Fruit fly (Drosophila melanogaster) whole organism, prepupa: ENCODE data around the gene Osi8.

Experiments used
- CG11902 ChIP-seq: fragments of 200-800 bp; sonication (Bioruptor generic); optimal IDR thresholded peaks from 3 replicates; lab custom pipeline; 2016; ENCODE audit warnings: missing biosample characterization, missing genetic modification characterization
- CG15336 ChIP-seq: fragments of 200-800 bp; sonication (Bioruptor generic); IDR thresholded peaks from 2 replicates; pipeline ENCODE4 v1.3.6; 2022; ENCODE audit warnings: missing biosample characterization, missing genetic modification characterization
- CG1621 ChIP-seq: fragments of 200-800 bp; sonication (Bioruptor generic); optimal IDR thresholded peaks from 3 replicates; lab custom pipeline; 2018; ENCODE audit warnings: missing biosample characterization, mild to moderate bottlenecking, missing genetic modification characterization
- CG16779 ChIP-seq: fragments of 200-800 bp; sonication (Bioruptor generic); optimal IDR thresholded peaks from 3 replicates; lab custom pipeline; 2017; ENCODE audit warnings: missing biosample characterization, mild to moderate bottlenecking, missing genetic modification characterization
- CG32006 ChIP-seq: fragments of 200-800 bp; sonication (Bioruptor generic); optimal IDR thresholded peaks from 3 replicates; lab custom pipeline; 2017; ENCODE audit warnings: missing biosample characterization, mild to moderate bottlenecking, missing genetic modification characterization
- CG34406 ChIP-seq: fragments of 200-800 bp; sonication (Bioruptor generic); optimal IDR thresholded peaks from 3 replicates; lab custom pipeline; 2016; ENCODE audit warnings: missing biosample characterization, missing genetic modification characterization
- CG4318 ChIP-seq: fragments of 200-800 bp; sonication (Bioruptor generic); optimal IDR thresholded peaks from 3 replicates; lab custom pipeline; 2017; ENCODE audit warnings: missing biosample characterization, mild to moderate bottlenecking, missing genetic modification characterization
- CG6276 ChIP-seq: fragments of 200-800 bp; sonication (Bioruptor generic); optimal IDR thresholded peaks from 2 replicates; lab custom pipeline; 2017; ENCODE audit warnings: missing biosample characterization, mild to moderate bottlenecking, missing genetic modification characterization
- CG6854 ChIP-seq: fragments of 200-800 bp; sonication (Bioruptor generic); optimal IDR thresholded peaks from 2 replicates; lab custom pipeline; 2017; ENCODE audit warnings: missing biosample characterization, mild to moderate bottlenecking, missing genetic modification characterization
- CG7368 ChIP-seq: fragments of 200-800 bp; sonication (Bioruptor generic); optimal IDR thresholded peaks from 3 replicates; lab custom pipeline; 2016; ENCODE audit warnings: missing biosample characterization, missing genetic modification characterization
- CG8632 ChIP-seq: fragments of 200-800 bp; sonication (Bioruptor generic); optimal IDR thresholded peaks from 3 replicates; lab custom pipeline; 2016; ENCODE audit warnings: missing biosample characterization, missing genetic modification characterization
- CG9139 ChIP-seq: fragments of 200-800 bp; sonication (Bioruptor generic); optimal IDR thresholded peaks from 3 replicates; lab custom pipeline; 2017; ENCODE audit warnings: missing biosample characterization, mild to moderate bottlenecking, missing genetic modification characterization
- Eip75B ChIP-seq: fragments of 200-800 bp; sonication (Bioruptor generic); optimal IDR thresholded peaks from 3 replicates; lab custom pipeline; 2016; ENCODE audit warnings: missing biosample characterization, missing genetic modification characterization
- Eip78C ChIP-seq: fragments of 200-800 bp; sonication (Bioruptor generic); peaks from one replicate; lab custom pipeline; 2016; ENCODE audit warnings: missing biosample characterization, missing genetic modification characterization
- Eip93F ChIP-seq: fragments of 200-800 bp; sonication (Bioruptor generic); optimal IDR thresholded peaks from 2 replicates; lab custom pipeline; 2016; ENCODE audit warnings: missing biosample characterization, mild to moderate bottlenecking, missing genetic modification characterization
- Ets21C ChIP-seq: fragments of 200-800 bp; sonication (Bioruptor generic); optimal IDR thresholded peaks from 3 replicates; lab custom pipeline; 2016; ENCODE audit warnings: missing biosample characterization, missing genetic modification characterization
- Ets96B ChIP-seq: fragments of 200-800 bp; optimal IDR thresholded peaks from 2 replicates; lab custom pipeline; 2019; ENCODE audit warnings: missing biosample characterization, mild to moderate bottlenecking, missing genetic modification characterization, moderate library complexity
- Hr38 ChIP-seq: sonication (Bioruptor generic); optimal IDR thresholded peaks from 2 replicates; lab custom pipeline; 2016; ENCODE audit warnings: missing biosample characterization, missing genetic modification characterization
- Hr39 ChIP-seq: fragments of 200-800 bp; sonication (Bioruptor generic); optimal IDR thresholded peaks from 2 replicates; lab custom pipeline; 2016; ENCODE audit warnings: missing biosample characterization, missing genetic modification characterization
- Hr4 ChIP-seq: fragments of 200-800 bp; sonication (Bioruptor generic); optimal IDR thresholded peaks from 3 replicates; lab custom pipeline; 2016; ENCODE audit warnings: missing biosample characterization, missing genetic modification characterization
- Met ChIP-seq: fragments of 200-800 bp; sonication (Bioruptor generic); optimal IDR thresholded peaks from 3 replicates; lab custom pipeline; 2016; ENCODE audit warnings: missing biosample characterization, missing genetic modification characterization
- OdsH ChIP-seq: fragments of 200-800 bp; sonication (Bioruptor generic); optimal IDR thresholded peaks from 3 replicates; lab custom pipeline; 2016; ENCODE audit warnings: missing biosample characterization, missing genetic modification characterization
- Sox102F ChIP-seq: fragments of 200-800 bp; sonication (Bioruptor generic); optimal IDR thresholded peaks from 2 replicates; lab custom pipeline; 2016; ENCODE audit warnings: missing biosample characterization, mild to moderate bottlenecking, missing genetic modification characterization
- Sox14 ChIP-seq: fragments of 200-800 bp; sonication (Bioruptor generic); optimal IDR thresholded peaks from 3 replicates; lab custom pipeline; 2016; ENCODE audit warnings: missing biosample characterization, missing genetic modification characterization
- acj6 ChIP-seq: fragments of 200-800 bp; sonication (Bioruptor generic); optimal IDR thresholded peaks from 3 replicates; lab custom pipeline; 2016; ENCODE audit warnings: missing biosample characterization, missing genetic modification characterization
- eg ChIP-seq: fragments of 200-800 bp; sonication (Bioruptor generic); IDR thresholded peaks from 3 replicates; pipeline ENCODE4 v1.3.6; 2022; ENCODE audit warnings: missing biosample characterization, missing genetic modification characterization
- fd59A ChIP-seq: fragments of 200-800 bp; sonication (Bioruptor generic); optimal IDR thresholded peaks from 2 replicates; lab custom pipeline; 2017; ENCODE audit warnings: missing biosample characterization, mild to moderate bottlenecking, missing genetic modification characterization, missing genetic modification reagents
- fd85E ChIP-seq: fragments of 200-800 bp; sonication (Bioruptor generic); optimal IDR thresholded peaks from 3 replicates; lab custom pipeline; 2016; ENCODE audit warnings: missing biosample characterization, missing genetic modification characterization
- lz ChIP-seq: fragments of 200-800 bp; sonication (Bioruptor generic); optimal IDR thresholded peaks from 3 replicates; lab custom pipeline; 2016; ENCODE audit warnings: missing biosample characterization, missing genetic modification characterization
- salr ChIP-seq, 2 experiments: fragments of 200-800 bp; sonication (Bioruptor generic); optimal IDR thresholded peaks; 3 replicates each; lab custom pipeline; 2016 to 2018; ENCODE audit warnings: missing biosample characterization in 2 of 2, missing genetic modification characterization in 2 of 2, mild to moderate bottlenecking in 1 of 2
- ss ChIP-seq, 2 experiments: fragments of 200-800 bp; sonication (Bioruptor generic); optimal IDR thresholded peaks; 2 replicates in 1 of 2; 3 replicates in 1 of 2; lab custom pipeline; 2017 to 2018; ENCODE audit warnings: mild to moderate bottlenecking in 2 of 2, missing biosample characterization in 2 of 2, missing genetic modification characterization in 2 of 2, moderate library complexity in 1 of 2
- svp ChIP-seq: fragments of 200-800 bp; sonication (Bioruptor generic); peaks from one replicate; lab custom pipeline; 2016; ENCODE audit warnings: missing biosample characterization, missing genetic modification characterization

Gene Osi8

dm6 chr3R:6259837-6260236 is 4.9 kb downstream of the Osi8 start, which contains the start of gene Osi9:
Gene Osi9 (plus strand): TSS chr3R:6260211.
- TF ChIP-seq CG7368 (GFP tag; lab: Kevin White, UChicago) (no peak), CG15336 (GFP tag; lab: Robert Waterston, UW) (0 out of 2 replicates have a peak, but pooled peaks have one; percentile 9), Eip78C (GFP tag; lab: Kevin White, UChicago) (peak; percentile 7)

dm6 chr3R:6263658-6264057 is 8.7 kb downstream of the Osi8 start, which contains the start of gene Osi10a:
Gene Osi10a (plus strand): TSS chr3R:6263958.
- TF ChIP-seq lz (GFP tag; lab: Kevin White, UChicago) (no peak), svp (GFP tag; lab: Kevin White, UChicago) (no peak), Eip78C (GFP tag; lab: Kevin White, UChicago) (no peak), Eip93F (GFP tag; lab: Kevin White, UChicago) (no peak)

- TF ChIP-seq acj6 (no peak), OdsH (GFP tag; lab: Kevin White, UChicago) (no peak), fd59A (GFP tag; lab: Kevin White, UChicago) (no peak), ss (GFP tag; optimal IDR thresholded peaks at IDR 0.05; lab: Kevin White, UChicago) (no peak), Hr38 (no peak), CG11902 (GFP tag; lab: Kevin White, UChicago) (no peak), CG16779 (no peak), Hr4 (GFP tag; lab: Kevin White, UChicago) (no peak), Ets21C (no peak), lz (GFP tag; lab: Kevin White, UChicago) (no peak), Ets96B (tag; lab: Kevin White, UChicago) (no peak), Sox14 (GFP tag; lab: Kevin White, UChicago) (no peak), salr (GFP tag; optimal IDR thresholded peaks at IDR 0.05; lab: Kevin White, UChicago) (no peak), CG4318 (no peak), Eip93F (GFP tag; lab: Kevin White, UChicago) (no peak), CG8632 (no peak), Eip75B (GFP tag; lab: Kevin White, UChicago) (no peak), CG1621 (tag; lab: Kevin White, UChicago) (no peak)
Measured at dm6 chr3R:6265890-6266289, 10.9 kb downstream of the Osi8 start, which contains the start of gene Osi10b. Gene Osi10b (plus strand): TSS chr3R:6266190.

- peak; percentile 10 for TF ChIP-seq Eip78C (GFP tag; lab: Kevin White, UChicago)
- TF ChIP-seq Hr38: no peak
Measured at dm6 chr3R:6268657-6269056, 13.7 kb downstream of the Osi8 start, which contains the start of gene Osi11. Gene Osi11 (minus strand): TSS chr3R:6268757.

DNA sequence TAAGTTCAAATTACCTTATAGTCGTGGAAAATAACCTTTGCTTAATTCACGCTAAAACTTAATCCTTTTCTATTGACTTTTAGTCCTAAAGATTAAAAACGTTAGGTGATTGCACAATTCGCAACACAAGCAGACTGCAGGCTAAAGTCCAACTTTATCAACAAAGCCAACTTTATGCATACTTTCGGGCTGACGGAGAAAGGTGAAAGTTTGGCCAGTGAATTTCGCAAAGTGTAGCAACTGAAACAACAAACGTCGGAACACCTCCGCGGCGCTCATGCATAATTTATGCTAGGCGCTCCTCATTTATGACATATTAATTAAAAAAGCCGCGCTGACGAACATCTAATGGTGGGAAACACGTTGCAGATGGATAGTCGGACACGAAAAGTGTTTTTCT is 15.0 kb downstream of the Osi8 start:
- TF ChIP-seq CG6276 (GFP tag; lab: Kevin White, UChicago): peak; percentile 60
- no peak for TF ChIP-seq CG6854 (GFP tag; lab: Kevin White, UChicago)
- 0 out of 3 replicates have a peak, but pooled peaks have one; percentile 33 for TF ChIP-seq eg (GFP tag; lab: Robert Waterston, UW)
- TF ChIP-seq fd85E (GFP tag; lab: Kevin White, UChicago): no peak
- no peak for TF ChIP-seq CG34406
- no peak for TF ChIP-seq salr (GFP tag; optimal IDR thresholded peaks at IDR 0.05; lab: Kevin White, UChicago)
- no peak for TF ChIP-seq svp (GFP tag; lab: Kevin White, UChicago)
- no peak for TF ChIP-seq Hr4 (GFP tag; lab: Kevin White, UChicago)
- no peak for TF ChIP-seq CG8632

dm6 chr3R:6278231-6278630 is 23.3 kb downstream of the Osi8 start, which contains the start of gene Osi12:
Gene Osi12 (plus strand): TSS chr3R:6278531.
- TF ChIP-seq Eip78C (GFP tag; lab: Kevin White, UChicago) (no peak), CG32006 (GFP tag; lab: Kevin White, UChicago) (peak; percentile 19), CG6276 (GFP tag; lab: Kevin White, UChicago) (no peak), Met (no peak), Hr39 (no peak), svp (GFP tag; lab: Kevin White, UChicago) (no peak), CG9139 (no peak), Sox102F (GFP tag; lab: Kevin White, UChicago) (no peak)
